Worm (Caenorhabditis elegans) whole organism, midembryonic: Measurements from ENCODE around the gene sri-42.

Source experiments
- T22C8.4 ChIP-seq: fragments of 200-800 bp; sonication (Bioruptor generic); IDR thresholded peaks from 2 replicates; pipeline ENCODE4 v1.3.6; 2022; ENCODE audit warnings: missing genetic modification characterization, missing compliant biosample characterization
- cog-1 ChIP-seq: sonication (generic microtip); optimal IDR thresholded peaks from 2 replicates; lab custom pipeline; 2016; ENCODE audit warnings: missing genetic modification characterization, missing compliant biosample characterization
- flt-1 ChIP-seq: fragments of 200-800 bp; sonication (Bioruptor generic); IDR thresholded peaks from 2 replicates; pipeline ENCODE4 v1.3.6; 2022; ENCODE audit warnings: missing genetic modification characterization, missing compliant biosample characterization
- klf-2 ChIP-seq: fragments of 200-800 bp; sonication (Bioruptor generic); conservative IDR thresholded peaks from 2 replicates; pipeline ENCODE4 v1.3.6; 2022; ENCODE audit warnings: missing genetic modification reagents, missing genetic modification characterization, missing compliant biosample characterization
- med-1 ChIP-seq: sonication (generic microtip); optimal IDR thresholded peaks from 2 replicates; lab custom pipeline; 2017; ENCODE audit warnings: missing genetic modification characterization, mild to moderate bottlenecking, missing compliant biosample characterization, antibody characterized with exemption, missing genetic modification reagents; ENCODE audit not compliant: insufficient read depth
- tab-1 ChIP-seq: fragments of 200-800 bp; sonication (Bioruptor generic); IDR thresholded peaks from 2 replicates; pipeline ENCODE4 v1.3.6; 2022; ENCODE audit warnings: missing genetic modification characterization, missing compliant biosample characterization
- ztf-23 ChIP-seq: fragments of 200-800 bp; sonication (Bioruptor generic); IDR thresholded peaks from 2 replicates; pipeline ENCODE4 v1.3.6; 2022; ENCODE audit warnings: missing genetic modification reagents, missing genetic modification characterization, missing compliant biosample characterization
- ztf-29 ChIP-seq: fragments of 200-800 bp; sonication (Bioruptor generic); IDR thresholded peaks from 2 replicates; pipeline ENCODE4 v1.3.6; 2022; ENCODE audit warnings: missing genetic modification reagents, missing genetic modification characterization, missing compliant biosample characterization

DNA sequence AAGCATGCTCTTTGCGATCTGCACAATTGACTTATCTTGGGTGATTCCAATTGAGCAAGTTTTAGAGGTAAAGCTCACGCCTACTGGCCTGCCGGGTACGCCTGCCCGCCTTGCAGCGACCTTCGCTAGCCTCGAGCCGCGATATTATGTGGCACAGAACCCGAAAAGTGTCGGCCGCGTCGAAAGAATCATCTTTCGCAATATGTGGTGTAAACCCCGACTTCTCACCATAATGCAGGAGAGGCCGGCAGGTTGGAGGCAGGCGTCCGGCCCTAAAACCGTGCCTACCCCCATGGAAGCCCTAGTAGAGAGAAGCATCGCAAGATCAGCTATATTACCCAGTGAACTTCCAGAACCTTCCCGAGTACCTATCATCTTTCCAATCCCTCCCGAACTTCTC is 43.1 kb upstream of the sri-42 start:
- no peak for TF ChIP-seq T22C8.4
- TF ChIP-seq ztf-23 (GFP tag; lab: Robert Waterston, UW), result no peak
- TF ChIP-seq flt-1 (GFP tag; lab: Robert Waterston, UW), result no peak
- TF ChIP-seq cog-1 (tag; lab: Kevin White, UChicago), result no peak
- TF ChIP-seq klf-2, result no peak
- no peak for TF ChIP-seq med-1 (GFP tag; lab: Kevin White, UChicago)
- no peak for TF ChIP-seq tab-1 (GFP tag; lab: Robert Waterston, UW)
- TF ChIP-seq ztf-29 (GFP tag; lab: Robert Waterston, UW), result no peak
